Worm (Caenorhabditis elegans): ENCODE results near the gene F08G5.3.

F08G5.3 gene

ce11 chrIV:12371879-12372278 lies 45.5 kb downstream of the F08G5.3 start, which contains the start of gene wdr-46:
wdr-46 (plus strand) TSS chrIV:12372253.
- TF ChIP-seq K09A11.1 (tag; optimal IDR thresholded peaks at IDR 0.05; ENCODE audit: insufficient read depth): peak; percentile 9
- no peak for TF ChIP-seq odd-2 (tag; optimal IDR thresholded peaks at IDR 0.05)
- no peak for TF ChIP-seq sdc-2 (tag; optimal IDR thresholded peaks at IDR 0.05)
- TF ChIP-seq nfya-1 (tag; optimal IDR thresholded peaks at IDR 0.05): peak; percentile 79
- peak; percentile 20 for TF ChIP-seq ceh-30 (tag; optimal IDR thresholded peaks at IDR 0.05)
- no peak for TF ChIP-seq K02D7.2 (tag; optimal IDR thresholded peaks at IDR 0.05)
- peak; percentile 38 for TF ChIP-seq ceh-31 (tag; optimal IDR thresholded peaks at IDR 0.05)
- TF ChIP-seq pax-1 (tag; optimal IDR thresholded peaks at IDR 0.05): peak; percentile 42
- no peak for TF ChIP-seq ceh-24 (tag; optimal IDR thresholded peaks at IDR 0.05)
- peak; percentile 43 for TF ChIP-seq unc-42 (tag; optimal IDR thresholded peaks at IDR 0.05)
- no peak for TF ChIP-seq pqm-1 (tag; optimal IDR thresholded peaks at IDR 0.05)
- TF ChIP-seq pag-3 (tag; optimal IDR thresholded peaks at IDR 0.05; ENCODE audit: borderline replicate concordance): no peak
- no peak for TF ChIP-seq fkh-10 (GFP tag; optimal IDR thresholded peaks at IDR 0.05)
- TF ChIP-seq hlh-6 (tag; optimal IDR thresholded peaks at IDR 0.05): no peak
- TF ChIP-seq npax-4 (tag; optimal IDR thresholded peaks at IDR 0.05): no peak
- peak; percentile 44 for TF ChIP-seq elt-2 (tag; optimal IDR thresholded peaks at IDR 0.05)
- TF ChIP-seq sox-2 (GFP tag; IDR thresholded peaks at IDR 0.05): no peak
- no peak for TF ChIP-seq dmd-4 (tag; optimal IDR thresholded peaks at IDR 0.05; ENCODE audit: borderline replicate concordance)
- TF ChIP-seq unc-55 (GFP tag; optimal IDR thresholded peaks at IDR 0.05): peak; percentile 38
- TF ChIP-seq lin-11 (tag; optimal IDR thresholded peaks at IDR 0.05): no peak
- TF ChIP-seq ceh-2 (tag; optimal IDR thresholded peaks at IDR 0.05): no peak
- no peak for TF ChIP-seq pha-2 (tag; optimal IDR thresholded peaks at IDR 0.05)
- no peak for TF ChIP-seq ceh-19 (GFP tag; optimal IDR thresholded peaks at IDR 0.05)
- no peak for TF ChIP-seq unc-86 (tag; optimal IDR thresholded peaks at IDR 0.05)
- TF ChIP-seq ref-2 (tag; optimal IDR thresholded peaks at IDR 0.05): no peak
- TF ChIP-seq sox-4 (tag; optimal IDR thresholded peaks at IDR 0.05): no peak
- TF ChIP-seq C08G9.2 (tag; optimal IDR thresholded peaks at IDR 0.05): no peak

ce11 chrIV:12371340-12371739 lies 46.0 kb downstream of the F08G5.3 start:
- TF ChIP-seq elt-2 (tag; optimal IDR thresholded peaks at IDR 0.05): no peak
- TF ChIP-seq npax-4 (tag; optimal IDR thresholded peaks at IDR 0.05): no peak
- TF ChIP-seq F13H6.1 (tag; optimal IDR thresholded peaks at IDR 0.05): no peak
- no peak for TF ChIP-seq lin-11 (tag; optimal IDR thresholded peaks at IDR 0.05)
- TF ChIP-seq T23F11.4 (GFP tag; optimal IDR thresholded peaks at IDR 0.05): no peak
- TF ChIP-seq mec-3 (tag; optimal IDR thresholded peaks at IDR 0.05; ENCODE audit: borderline replicate concordance): no peak
- TF ChIP-seq K02D7.2 (tag; optimal IDR thresholded peaks at IDR 0.05): no peak
- TF ChIP-seq Y22D7AL.16 (tag; optimal IDR thresholded peaks at IDR 0.05): no peak
- TF ChIP-seq ahr-1 (tag; optimal IDR thresholded peaks at IDR 0.05): no peak
- no peak for TF ChIP-seq rnt-1 (tag; optimal IDR thresholded peaks at IDR 0.05)
- no peak for TF ChIP-seq ceh-14 (tag; optimal IDR thresholded peaks at IDR 0.05)
- no peak for TF ChIP-seq dmd-4 (tag; optimal IDR thresholded peaks at IDR 0.05; ENCODE audit: borderline replicate concordance)
- TF ChIP-seq unc-55 (GFP tag; optimal IDR thresholded peaks at IDR 0.05): no peak
- no peak for TF ChIP-seq fax-1 (tag; optimal IDR thresholded peaks at IDR 0.05)

ce11 chrIV:12366571-12366970 lies 50.8 kb downstream of the F08G5.3 start:
- TF ChIP-seq rnt-1 (tag; optimal IDR thresholded peaks at IDR 0.05): peak; percentile 34
- no peak for TF ChIP-seq unc-42 (tag; optimal IDR thresholded peaks at IDR 0.05)

ce11 chrIV:12364964-12365363 lies 52.4 kb downstream of the F08G5.3 start:
- no peak for TF ChIP-seq C38D4.7 (GFP tag; optimal IDR thresholded peaks at IDR 0.05)
- no peak for TF ChIP-seq ceh-18 (tag; optimal IDR thresholded peaks at IDR 0.05)
- TF ChIP-seq eyg-1 (tag; optimal IDR thresholded peaks at IDR 0.05): no peak
- TF ChIP-seq sdc-2 (tag; optimal IDR thresholded peaks at IDR 0.05): peak; percentile 2
- TF ChIP-seq hlh-6 (tag; optimal IDR thresholded peaks at IDR 0.05): peak; percentile 9
- TF ChIP-seq C08G9.2 (tag; optimal IDR thresholded peaks at IDR 0.05): peak; percentile 5
- TF ChIP-seq tbx-7 (tag; optimal IDR thresholded peaks at IDR 0.05): no peak
- no peak for TF ChIP-seq ttx-3 (tag; optimal IDR thresholded peaks at IDR 0.05)
- no peak for TF ChIP-seq elt-4 (tag; optimal IDR thresholded peaks at IDR 0.05)
- TF ChIP-seq ceh-24 (tag; optimal IDR thresholded peaks at IDR 0.05): no peak
- TF ChIP-seq gmeb-2 (tag; optimal IDR thresholded peaks at IDR 0.05): no peak
- no peak for TF ChIP-seq ceh-6 (GFP tag; optimal IDR thresholded peaks at IDR 0.05)
- no peak for TF ChIP-seq elt-2 (tag; optimal IDR thresholded peaks at IDR 0.05)
- no peak for TF ChIP-seq pha-4 (tag; optimal IDR thresholded peaks at IDR 0.05)
- no peak for TF ChIP-seq unc-55 (GFP tag; optimal IDR thresholded peaks at IDR 0.05)
